Worm (Caenorhabditis elegans): ENCODE measurements around the gene T15B12.2.

T15B12.2 gene

DNA sequence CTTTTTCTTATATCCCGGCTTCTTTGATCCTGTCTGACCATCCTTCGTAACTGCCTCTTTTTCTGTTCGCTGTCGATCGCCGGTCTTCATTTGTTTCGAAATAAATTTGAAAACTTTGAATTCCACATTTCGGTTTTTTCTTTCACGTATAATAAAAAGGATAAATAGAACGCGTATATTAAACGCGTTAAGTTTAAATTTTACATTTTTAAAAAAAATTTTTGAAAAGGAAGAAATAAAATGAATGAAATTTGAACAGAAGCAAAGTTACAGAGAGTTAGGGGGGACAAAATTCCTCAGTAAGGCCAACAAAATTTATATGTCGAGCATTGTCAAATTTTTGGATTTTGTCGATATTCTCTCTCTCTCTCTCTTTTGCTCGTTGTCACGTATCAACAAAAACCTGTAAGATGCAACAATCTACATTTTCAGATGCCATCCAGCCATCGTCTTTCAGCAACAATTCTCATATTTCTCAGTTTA lies at the start of gene T15B12.2, which contains the start of gene F52C9.5:
T15B12.2 (minus strand) TSS at position 101 of the 483 bp plus-strand sequence.
F52C9.5 (plus strand) TSS at position 433 of the 483 bp plus-strand sequence.
- TF ChIP-seq nfya-1 (tag; optimal IDR thresholded peaks at IDR 0.05) (no peak), dve-1 (tag; optimal IDR thresholded peaks at IDR 0.05) (no peak), T23F11.4 (GFP tag; optimal IDR thresholded peaks at IDR 0.05) (no peak), hlh-30 (tag; optimal IDR thresholded peaks at IDR 0.05; ENCODE audit: insufficient read depth) (no peak), F13H6.1 (tag; optimal IDR thresholded peaks at IDR 0.05) (no peak), elt-2 (tag; optimal IDR thresholded peaks at IDR 0.05) (no peak), C08G9.2 (tag; optimal IDR thresholded peaks at IDR 0.05) (no peak), nhr-11 (tag; optimal IDR thresholded peaks at IDR 0.05) (no peak), tbx-7 (tag; optimal IDR thresholded peaks at IDR 0.05) (no peak), ets-4 (tag; optimal IDR thresholded peaks at IDR 0.05) (no peak), tbx-2 (tag; optimal IDR thresholded peaks at IDR 0.05) (no peak), pha-4 (tag; optimal IDR thresholded peaks at IDR 0.05) (no peak), ceh-14 (tag; optimal IDR thresholded peaks at IDR 0.05) (no peak), ceh-24 (tag; optimal IDR thresholded peaks at IDR 0.05) (no peak), pqm-1 (tag; optimal IDR thresholded peaks at IDR 0.05) (no peak), ztf-16 (tag; optimal IDR thresholded peaks at IDR 0.05) (no peak), unc-55 (GFP tag; optimal IDR thresholded peaks at IDR 0.05) (no peak), che-1 (tag; optimal IDR thresholded peaks at IDR 0.05) (no peak)

DNA sequence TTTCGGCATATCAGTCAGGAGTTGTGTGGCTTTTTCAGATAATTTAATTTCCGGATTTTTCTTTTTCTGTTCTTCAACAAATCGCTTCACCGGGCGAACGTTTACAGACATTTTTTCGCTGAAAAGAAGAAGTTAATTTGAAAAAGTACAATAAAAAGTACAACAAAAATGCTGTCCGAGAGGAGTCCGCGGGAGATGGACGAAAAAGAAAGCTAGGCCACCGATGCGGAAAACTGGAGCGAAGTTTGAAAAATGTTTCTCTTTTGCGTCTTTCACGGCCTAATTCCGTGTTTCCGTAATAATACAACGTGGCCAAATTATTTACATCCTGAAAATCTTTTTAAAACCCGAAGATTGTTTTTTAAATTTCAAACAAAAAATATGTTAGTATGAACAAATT lies 47.6 kb upstream of the T15B12.2 start, which contains the start of gene thoc-5:
thoc-5 (minus strand) TSS at position 152 of the 400 bp plus-strand sequence.
- peak; percentile 10 for TF ChIP-seq ceh-18 (tag; optimal IDR thresholded peaks at IDR 0.05)
- TF ChIP-seq T23F11.4 (GFP tag; optimal IDR thresholded peaks at IDR 0.05), result no peak
- peak; percentile 24 for TF ChIP-seq pqm-1 (tag; optimal IDR thresholded peaks at IDR 0.05)
- TF ChIP-seq tbx-7 (tag; optimal IDR thresholded peaks at IDR 0.05), result peak; percentile 92
- peak; percentile 31 for TF ChIP-seq ceh-14 (tag; optimal IDR thresholded peaks at IDR 0.05)
- TF ChIP-seq elt-2 (tag; optimal IDR thresholded peaks at IDR 0.05), result peak; percentile 51
- TF ChIP-seq unc-3 (GFP tag; conservative IDR thresholded peaks at IDR 0.05), result peak; percentile 37; the same call in 1 of the 2 replicates
- no peak for TF ChIP-seq unc-3 (tag; optimal IDR thresholded peaks at IDR 0.05)
- TF ChIP-seq odd-2 (tag; optimal IDR thresholded peaks at IDR 0.05), result no peak
- TF ChIP-seq lin-11 (tag; optimal IDR thresholded peaks at IDR 0.05), result no peak
- TF ChIP-seq unc-42 (tag; optimal IDR thresholded peaks at IDR 0.05), result peak; percentile 20
- TF ChIP-seq hlh-8 (tag; optimal IDR thresholded peaks at IDR 0.05), result peak; percentile 83
- TF ChIP-seq che-1 (tag; optimal IDR thresholded peaks at IDR 0.05), result no peak
- peak; percentile 99 for TF ChIP-seq C08G9.2 (tag; optimal IDR thresholded peaks at IDR 0.05)
- no peak for TF ChIP-seq pat-9 (tag; optimal IDR thresholded peaks at IDR 0.05)
- no peak for TF ChIP-seq fkh-10 (GFP tag; optimal IDR thresholded peaks at IDR 0.05)
- TF ChIP-seq nhr-232 (tag; optimal IDR thresholded peaks at IDR 0.05), result no peak
- peak; percentile 4 for TF ChIP-seq ceh-19 (GFP tag; optimal IDR thresholded peaks at IDR 0.05)
- TF ChIP-seq mec-3 (tag; optimal IDR thresholded peaks at IDR 0.05; ENCODE audit: borderline replicate concordance), result peak; percentile 58
- TF ChIP-seq zip-5 (tag; optimal IDR thresholded peaks at IDR 0.05), result peak; percentile 69
- TF ChIP-seq sox-2 (GFP tag; IDR thresholded peaks at IDR 0.05), result no peak
- no peak for TF ChIP-seq ceh-22 (tag; optimal IDR thresholded peaks at IDR 0.05)
- TF ChIP-seq gmeb-2 (tag; optimal IDR thresholded peaks at IDR 0.05), result no peak
- no peak for TF ChIP-seq pha-2 (tag; optimal IDR thresholded peaks at IDR 0.05)
- peak; percentile 92 for TF ChIP-seq tbx-2 (tag; optimal IDR thresholded peaks at IDR 0.05)
- TF ChIP-seq unc-86 (tag; optimal IDR thresholded peaks at IDR 0.05), result peak; percentile 11
- TF ChIP-seq ceh-6 (GFP tag; optimal IDR thresholded peaks at IDR 0.05), result no peak
- no peak for TF ChIP-seq ceh-24 (tag; optimal IDR thresholded peaks at IDR 0.05)
- TF ChIP-seq ceh-31 (tag; optimal IDR thresholded peaks at IDR 0.05), result peak; percentile 96
- no peak for TF ChIP-seq npax-4 (tag; optimal IDR thresholded peaks at IDR 0.05)
- TF ChIP-seq hlh-15 (tag; optimal IDR thresholded peaks at IDR 0.05), result peak; percentile 34
- TF ChIP-seq hlh-6 (tag; optimal IDR thresholded peaks at IDR 0.05), result peak; percentile 34
- peak; percentile 53 for TF ChIP-seq sdc-2 (tag; optimal IDR thresholded peaks at IDR 0.05)
- no peak for TF ChIP-seq eyg-1 (tag; optimal IDR thresholded peaks at IDR 0.05)
- TF ChIP-seq fkh-6 (tag; optimal IDR thresholded peaks at IDR 0.05), result no peak
- TF ChIP-seq ttx-3 (tag; optimal IDR thresholded peaks at IDR 0.05), result peak; percentile 10
- no peak for TF ChIP-seq dve-1 (tag; optimal IDR thresholded peaks at IDR 0.05)
- TF ChIP-seq syd-9 (tag; optimal IDR thresholded peaks at IDR 0.05), result no peak
- no peak for TF ChIP-seq ama-1 (optimal IDR thresholded peaks at IDR 0.05)
- TF ChIP-seq elt-4 (tag; optimal IDR thresholded peaks at IDR 0.05), result no peak
- TF ChIP-seq C38D4.7 (GFP tag; optimal IDR thresholded peaks at IDR 0.05), result no peak
- TF ChIP-seq ahr-1 (tag; optimal IDR thresholded peaks at IDR 0.05), result peak; percentile 10
